Worm (Caenorhabditis elegans) whole organism, L3 larva: ENCODE measurements around the gene str-60.

Source experiments
- ZK546.5 ChIP-seq: sonication (generic microtip); optimal IDR thresholded peaks from 2 replicates; lab custom pipeline; 2017; ENCODE audit warnings: missing biosample characterization, missing genetic modification characterization
- ceh-16 ChIP-seq: sonication (generic microtip); optimal IDR thresholded peaks from 2 replicates; lab custom pipeline; 2017; ENCODE audit warnings: missing biosample characterization, missing genetic modification characterization
- ceh-28 ChIP-seq: fragments of 150-350 bp; optimal IDR thresholded peaks from 2 replicates; lab custom pipeline; 2014; ENCODE audit warnings: missing biosample characterization, missing genetic modification reagents, missing genetic modification characterization
- daf-12 ChIP-seq: fragments of 150-350 bp; optimal IDR thresholded peaks from 2 replicates; lab custom pipeline; 2014; ENCODE audit warnings: missing biosample characterization, missing genetic modification reagents, missing genetic modification characterization
- egl-5 ChIP-seq: fragments of 150-350 bp; optimal IDR thresholded peaks from 2 replicates; lab custom pipeline; 2017; ENCODE audit warnings: missing biosample characterization, missing genetic modification reagents, missing genetic modification characterization, inconsistent platforms
- elt-1 ChIP-seq: fragments of 150-350 bp; optimal IDR thresholded peaks from 2 replicates; lab custom pipeline; 2014; ENCODE audit warnings: missing biosample characterization, missing genetic modification characterization
- elt-2 ChIP-seq: sonication (generic microtip); optimal IDR thresholded peaks from 2 replicates; lab custom pipeline; 2016; ENCODE audit warnings: missing genetic modification reagents, mild to moderate bottlenecking, missing genetic modification characterization, missing compliant biosample characterization
- elt-3 ChIP-seq, 3 experiments: fragments of 150-350 bp in 1 of 3; sonication (generic microtip) in 2 of 3; optimal IDR thresholded peaks; 2 replicates in 2 of 3; 4 replicates in 1 of 3; lab custom pipeline; 2014 to 2017; ENCODE audit warnings: missing biosample characterization in 3 of 3, missing genetic modification characterization in 3 of 3
- eor-1 ChIP-seq, 2 experiments: fragments of 150-350 bp; optimal IDR thresholded peaks; 2 replicates each; lab custom pipeline; 2014 to 2018; ENCODE audit warnings: missing biosample characterization in 2 of 2, missing genetic modification characterization in 2 of 2
- fkh-10 ChIP-seq: sonication (generic microtip); optimal IDR thresholded peaks from 2 replicates; lab custom pipeline; 2017; ENCODE audit warnings: missing biosample characterization, missing genetic modification reagents, missing genetic modification characterization
- fkh-2 ChIP-seq: fragments of 150-350 bp; optimal IDR thresholded peaks from 2 replicates; lab custom pipeline; 2014; ENCODE audit warnings: missing biosample characterization, missing genetic modification reagents, missing genetic modification characterization
- jun-1 ChIP-seq: fragments of 150-350 bp; optimal IDR thresholded peaks from 2 replicates; lab custom pipeline; 2014; ENCODE audit warnings: missing biosample characterization, missing genetic modification reagents, missing genetic modification characterization
- lin-39 ChIP-seq: fragments of 150-350 bp; optimal IDR thresholded peaks from 2 replicates; lab custom pipeline; 2018; ENCODE audit warnings: missing biosample characterization, missing genetic modification reagents, missing genetic modification characterization
- mdl-1 ChIP-seq: fragments of 150-350 bp; optimal IDR thresholded peaks from 2 replicates; lab custom pipeline; 2014; ENCODE audit warnings: missing biosample characterization, missing genetic modification characterization
- mml-1 ChIP-seq: fragments of 150-350 bp; sonication (generic microtip); optimal IDR thresholded peaks from 3 replicates; lab custom pipeline; 2014; ENCODE audit warnings: missing biosample characterization, missing genetic modification characterization
- nhr-11 ChIP-seq: fragments of 150-350 bp; optimal IDR thresholded peaks from 2 replicates; lab custom pipeline; 2014; ENCODE audit warnings: missing biosample characterization, missing genetic modification characterization
- nhr-12 ChIP-seq: fragments of 150-350 bp; optimal IDR thresholded peaks from 2 replicates; lab custom pipeline; 2014; ENCODE audit warnings: missing biosample characterization, missing genetic modification characterization
- nhr-23 ChIP-seq: fragments of 150-350 bp; optimal IDR thresholded peaks from 2 replicates; lab custom pipeline; 2014; ENCODE audit warnings: missing biosample characterization, missing genetic modification reagents, missing genetic modification characterization
- nhr-237 ChIP-seq: fragments of 150-350 bp; optimal IDR thresholded peaks from 2 replicates; lab custom pipeline; 2014; ENCODE audit warnings: missing biosample characterization, missing genetic modification characterization
- nhr-25 ChIP-seq: sonication (generic microtip); optimal IDR thresholded peaks from 2 replicates; lab custom pipeline; 2017; ENCODE audit warnings: missing biosample characterization, missing genetic modification characterization
- nhr-28 ChIP-seq: fragments of 150-350 bp; optimal IDR thresholded peaks from 2 replicates; lab custom pipeline; 2014; ENCODE audit warnings: missing biosample characterization, missing genetic modification characterization
- nhr-43 ChIP-seq: sonication (generic microtip); optimal IDR thresholded peaks from 2 replicates; lab custom pipeline; 2016; ENCODE audit warnings: mild to moderate bottlenecking, missing genetic modification characterization, missing compliant biosample characterization; ENCODE audit not compliant: poor library complexity, severe bottlenecking
- nhr-67 ChIP-seq: fragments of 150-350 bp; optimal IDR thresholded peaks from 2 replicates; lab custom pipeline; 2014; ENCODE audit warnings: missing biosample characterization, missing genetic modification characterization
- nhr-76 ChIP-seq: fragments of 150-350 bp; sonication (generic microtip); optimal IDR thresholded peaks from 5 replicates; lab custom pipeline; 2014; ENCODE audit warnings: missing biosample characterization, missing genetic modification characterization
- pha-4 ChIP-seq: fragments of 150-350 bp; optimal IDR thresholded peaks from 2 replicates; lab custom pipeline; 2014; ENCODE audit warnings: missing biosample characterization, missing genetic modification reagents, missing genetic modification characterization
- pqm-1 ChIP-seq: fragments of 150-350 bp; optimal IDR thresholded peaks from 2 replicates; lab custom pipeline; 2017; ENCODE audit warnings: missing biosample characterization, missing genetic modification characterization, inconsistent platforms
- sea-2 ChIP-seq: fragments of 150-350 bp; sonication (generic microtip); optimal IDR thresholded peaks from 4 replicates; lab custom pipeline; 2014; ENCODE audit warnings: missing biosample characterization, missing genetic modification reagents, missing genetic modification characterization
- skn-1 ChIP-seq: fragments of 150-350 bp; optimal IDR thresholded peaks from 2 replicates; lab custom pipeline; 2014; ENCODE audit warnings: missing biosample characterization, missing genetic modification characterization
- snpc-4 ChIP-seq: fragments of 150-350 bp; optimal IDR thresholded peaks from 2 replicates; lab custom pipeline; 2014; ENCODE audit warnings: missing biosample characterization, missing genetic modification characterization
- tbx-2 ChIP-seq: sonication (generic microtip); optimal IDR thresholded peaks from 2 replicates; lab custom pipeline; 2016; ENCODE audit warnings: mild to moderate bottlenecking, missing genetic modification characterization, missing compliant biosample characterization
- ztf-11 ChIP-seq: fragments of 150-350 bp; optimal IDR thresholded peaks from 2 replicates; lab custom pipeline; 2014; ENCODE audit warnings: missing biosample characterization, missing genetic modification characterization
- ztf-4 ChIP-seq: fragments of 150-350 bp; optimal IDR thresholded peaks from 2 replicates; lab custom pipeline; 2014; ENCODE audit warnings: missing biosample characterization, missing genetic modification characterization

Gene str-60

ce11 chrV:15896671-15897070 lies 1.1 kb upstream of the str-60 start, which contains the start of gene nhr-213:
TSS of gene nhr-213 (minus strand) at chrV:15896771.
- TF ChIP-seq eor-1 (tag; optimal IDR thresholded peaks at IDR 0.05; lab: Kevin White, UChicago) (no peak), nhr-43 (tag; lab: Kevin White, UChicago) (no peak), ceh-28 (tag; lab: Kevin White, UChicago) (no peak), nhr-67 (tag; lab: Kevin White, UChicago) (no peak), snpc-4 (tag; lab: Kevin White, UChicago) (no peak), lin-39 (no peak), ZK546.5 (no peak), nhr-76 (tag; lab: Kevin White, UChicago) (no peak), tbx-2 (tag; lab: Kevin White, UChicago) (no peak), elt-2 (tag; lab: Kevin White, UChicago) (no peak)

- no peak for TF ChIP-seq elt-3 (tag; optimal IDR thresholded peaks at IDR 0.05; lab: Kevin White, UChicago)
- no peak for TF ChIP-seq nhr-76 (tag; lab: Kevin White, UChicago)
- no peak for TF ChIP-seq mml-1 (tag; lab: Kevin White, UChicago)
- no peak for TF ChIP-seq elt-1 (tag; lab: Kevin White, UChicago)
- no peak for TF ChIP-seq pqm-1
- no peak for TF ChIP-seq tbx-2 (tag; lab: Kevin White, UChicago)
- no peak for TF ChIP-seq nhr-25 (tag; lab: Kevin White, UChicago)
- TF ChIP-seq sea-2, result no peak
- no peak for TF ChIP-seq egl-5
- TF ChIP-seq daf-12 (tag; lab: Kevin White, UChicago), result no peak
Observed at ce11 chrV:15899696-15900095, 1.9 kb downstream of the str-60 start, which contains the start of gene T06C12.14. TSS of gene T06C12.14 (plus strand) at chrV:15899996.

ce11 chrV:15900564-15900963 lies 2.8 kb downstream of the str-60 start:
- TF ChIP-seq nhr-23 (tag; lab: Kevin White, UChicago), result no peak
- no peak for TF ChIP-seq ztf-4 (tag; lab: Kevin White, UChicago)
- TF ChIP-seq eor-1 (tag; optimal IDR thresholded peaks at IDR 0.05; lab: Kevin White, UChicago), result no peak
- TF ChIP-seq ceh-28 (tag; lab: Kevin White, UChicago), result no peak
- no peak for TF ChIP-seq lin-39
- TF ChIP-seq ztf-11 (tag; lab: Kevin White, UChicago), result no peak
- no peak for TF ChIP-seq fkh-2 (tag; lab: Kevin White, UChicago)

- peak; percentile 27 for TF ChIP-seq elt-2 (tag; lab: Kevin White, UChicago)
- TF ChIP-seq, all 47 proteins: peak for 1; not testable (repeated sequence) for 46
Observed at ce11 chrV:15905530-15905929, 7.7 kb downstream of the str-60 start, which contains the start of the genes F35E8.1 and F35E8.2. TSS of gene F35E8.1 (minus strand) at chrV:15905630. TSS of gene F35E8.2 (plus strand) at chrV:15905661.

- no peak for TF ChIP-seq jun-1 (tag; lab: Kevin White, UChicago)
- TF ChIP-seq pha-4 (tag; lab: Kevin White, UChicago), result no peak
- TF ChIP-seq eor-1 (tag; optimal IDR thresholded peaks at IDR 0.05; lab: Kevin White, UChicago), result no peak
- no peak for TF ChIP-seq nhr-23 (tag; lab: Kevin White, UChicago)
- TF ChIP-seq snpc-4 (tag; lab: Kevin White, UChicago), result no peak
- no peak for TF ChIP-seq pqm-1
- TF ChIP-seq mdl-1 (tag; lab: Kevin White, UChicago), result no peak
- TF ChIP-seq nhr-11 (tag; lab: Kevin White, UChicago), result no peak
- no peak for TF ChIP-seq ceh-28 (tag; lab: Kevin White, UChicago)
- no peak for TF ChIP-seq fkh-10 (GFP tag; lab: Kevin White, UChicago)
- no peak for TF ChIP-seq nhr-28 (tag; lab: Kevin White, UChicago)
- TF ChIP-seq skn-1, result no peak
- no peak for TF ChIP-seq ceh-16 (tag; lab: Kevin White, UChicago)
- TF ChIP-seq fkh-2 (tag; lab: Kevin White, UChicago), result no peak
- no peak for TF ChIP-seq elt-1 (tag; lab: Kevin White, UChicago)
- TF ChIP-seq nhr-237, result no peak
- no peak for TF ChIP-seq ztf-11 (tag; lab: Kevin White, UChicago)
- no peak for TF ChIP-seq nhr-12 (tag; lab: Kevin White, UChicago)
Observed at ce11 chrV:15911848-15912247, 14.1 kb downstream of the str-60 start, which contains the start of gene F35E8.6. TSS of gene F35E8.6 (plus strand) at chrV:15912148.
